Worm (Caenorhabditis elegans) whole organism, L3 larva: ENCODE results near the gene cyp-34A1.

Experiments
- R02D3.7 ChIP-seq: fragments of 150-350 bp; optimal IDR thresholded peaks from 2 replicates; lab custom pipeline; 2014; ENCODE audit warnings: missing biosample characterization, missing genetic modification characterization
- aly-2 ChIP-seq: fragments of 150-350 bp; optimal IDR thresholded peaks from 2 replicates; lab custom pipeline; 2014; ENCODE audit warnings: missing biosample characterization, missing genetic modification characterization
- nhr-76 ChIP-seq: fragments of 150-350 bp; sonication (generic microtip); optimal IDR thresholded peaks from 5 replicates; lab custom pipeline; 2014; ENCODE audit warnings: missing biosample characterization, missing genetic modification characterization

ce11 chrV:15293865-15294264 lies 6.1 kb upstream of the cyp-34A1 start, which contains the start of gene str-96:
- TF ChIP-seq nhr-76 (tag; lab: Kevin White, UChicago) (no peak), R02D3.7 (tag; lab: Kevin White, UChicago) (no peak), aly-2 (tag; lab: Kevin White, UChicago) (no peak)
